Worm (Caenorhabditis elegans): ENCODE results near the gene col-111.

col-111 gene

DNA sequence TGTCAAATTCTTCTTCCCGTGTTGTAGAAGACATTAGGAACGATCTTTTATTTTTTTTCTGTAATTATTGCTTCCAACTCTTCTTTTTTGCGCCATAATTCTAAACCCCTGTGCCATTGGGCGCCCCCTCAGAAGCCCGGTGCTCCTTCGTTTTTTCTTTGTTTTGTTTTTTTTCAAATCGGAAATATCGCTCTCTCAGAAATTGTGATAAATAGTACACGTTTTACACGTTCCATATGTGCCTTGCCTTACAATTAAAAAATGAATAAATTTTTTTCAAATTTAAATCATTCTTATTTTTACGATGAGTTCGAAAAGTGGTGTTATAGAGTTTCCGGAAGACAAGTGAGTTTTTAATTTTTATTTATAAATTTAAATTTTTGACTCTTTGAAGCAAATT lies 8.3 kb downstream of the col-111 start, which contains the start of gene F29B9.7:
Gene F29B9.7, plus strand, starts transcription at position 301 of the 400 bp plus-strand sequence.
- no peak for TF ChIP-seq ceh-9 (tag; optimal IDR thresholded peaks at IDR 0.05)
- no peak for TF ChIP-seq egl-27 (tag; optimal IDR thresholded peaks at IDR 0.05)
- TF ChIP-seq hmg-11 (tag; optimal IDR thresholded peaks at IDR 0.05), result no peak
- TF ChIP-seq unc-62 (GFP tag; optimal IDR thresholded peaks at IDR 0.05), result no peak
- no peak for TF ChIP-seq fos-1 (tag; optimal IDR thresholded peaks at IDR 0.05)
- no peak for TF ChIP-seq ceh-16 (tag; optimal IDR thresholded peaks at IDR 0.05)
- no peak for TF ChIP-seq mdl-1 (tag; optimal IDR thresholded peaks at IDR 0.05)
- TF ChIP-seq pqm-1 (tag; optimal IDR thresholded peaks at IDR 0.05), result no peak
- TF ChIP-seq nhr-25 (tag; optimal IDR thresholded peaks at IDR 0.05), result no peak
- no peak for TF ChIP-seq elt-2 (tag; optimal IDR thresholded peaks at IDR 0.05)
- TF ChIP-seq zag-1 (tag; optimal IDR thresholded peaks at IDR 0.05), result no peak
- no peak for TF ChIP-seq ztf-4 (tag; optimal IDR thresholded peaks at IDR 0.05)

DNA sequence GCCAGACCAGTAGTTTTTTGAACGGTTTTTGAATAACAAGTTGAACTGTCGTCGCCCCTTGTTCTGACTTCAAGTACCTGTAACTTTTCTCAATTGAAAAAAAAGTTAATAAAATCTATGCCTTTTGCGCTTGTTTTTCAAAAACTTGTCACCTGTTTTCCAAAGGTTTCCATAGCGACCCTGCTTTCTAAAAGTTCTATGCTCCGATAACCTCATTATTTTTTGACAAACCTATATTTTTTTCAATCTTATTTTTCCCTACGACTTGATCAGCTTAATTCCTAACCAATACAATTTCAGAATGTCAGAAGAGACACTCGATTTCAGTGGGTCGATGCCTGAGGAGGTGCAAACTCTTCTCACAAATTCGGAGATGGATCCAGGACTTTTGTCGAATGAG lies 10.4 kb downstream of the col-111 start, which contains the start of gene F29B9.8:
Gene F29B9.8, plus strand, starts transcription at position 301 of the 400 bp plus-strand sequence.
- TF ChIP-seq nfya-1 (tag; optimal IDR thresholded peaks at IDR 0.05; ENCODE audit: insufficient read depth) (no peak), nhr-43 (tag; optimal IDR thresholded peaks at IDR 0.05; ENCODE audit: poor library complexity, severe bottlenecking) (no peak), lin-39 (tag; optimal IDR thresholded peaks at IDR 0.05) (no peak), pha-4 (tag; optimal IDR thresholded peaks at IDR 0.05) (no peak), fos-1 (tag; optimal IDR thresholded peaks at IDR 0.05) (no peak), mml-1 (tag; optimal IDR thresholded peaks at IDR 0.05) (no peak), snpc-4 (tag; optimal IDR thresholded peaks at IDR 0.05) (no peak), ztf-4 (tag; optimal IDR thresholded peaks at IDR 0.05) (no peak), unc-62 (GFP tag; optimal IDR thresholded peaks at IDR 0.05) (no peak), ceh-9 (tag; optimal IDR thresholded peaks at IDR 0.05) (no peak), nhr-237 (tag; optimal IDR thresholded peaks at IDR 0.05) (no peak), egl-5 (tag; optimal IDR thresholded peaks at IDR 0.05) (no peak), nhr-76 (tag; optimal IDR thresholded peaks at IDR 0.05) (no peak), elt-2 (tag; optimal IDR thresholded peaks at IDR 0.05) (no peak), skn-1 (tag; optimal IDR thresholded peaks at IDR 0.05) (no peak), zag-1 (tag; optimal IDR thresholded peaks at IDR 0.05) (no peak), pqm-1 (tag; optimal IDR thresholded peaks at IDR 0.05) (no peak)

DNA sequence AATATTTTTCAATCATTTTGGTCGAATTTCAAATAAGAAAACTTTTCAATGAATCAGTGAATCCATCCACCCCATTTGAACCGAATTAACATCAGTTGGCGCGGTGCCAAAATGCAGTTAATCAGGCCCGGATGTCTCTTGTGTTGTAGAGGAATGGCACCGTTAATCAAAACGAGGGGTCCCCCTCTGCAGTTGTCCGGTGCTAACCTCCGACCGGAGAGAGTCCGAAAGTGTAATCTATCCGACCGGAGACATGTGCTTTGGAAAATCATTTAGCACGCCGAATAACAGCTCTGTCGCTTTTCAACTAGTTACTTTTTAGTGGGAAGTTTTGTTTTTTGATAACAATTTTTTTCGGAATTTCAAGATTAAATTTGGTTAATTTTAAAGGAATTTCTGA lies 12.5 kb downstream of the col-111 start:
- TF ChIP-seq nhr-25 (tag; optimal IDR thresholded peaks at IDR 0.05) (no peak), nhr-67 (tag; optimal IDR thresholded peaks at IDR 0.05) (no peak), nhr-76 (tag; optimal IDR thresholded peaks at IDR 0.05) (no peak), sea-2 (GFP tag; optimal IDR thresholded peaks at IDR 0.05) (no peak), skn-1 (tag; optimal IDR thresholded peaks at IDR 0.05) (no peak), ceh-9 (tag; optimal IDR thresholded peaks at IDR 0.05) (no peak), ceh-16 (tag; optimal IDR thresholded peaks at IDR 0.05) (no peak), nhr-12 (tag; optimal IDR thresholded peaks at IDR 0.05) (no peak), ZK546.5 (tag; optimal IDR thresholded peaks at IDR 0.05) (no peak), zag-1 (tag; optimal IDR thresholded peaks at IDR 0.05) (no peak), lin-15B (tag; optimal IDR thresholded peaks at IDR 0.05) (no peak), ztf-11 (tag; optimal IDR thresholded peaks at IDR 0.05) (no peak), elt-1 (tag; optimal IDR thresholded peaks at IDR 0.05) (no peak)

DNA sequence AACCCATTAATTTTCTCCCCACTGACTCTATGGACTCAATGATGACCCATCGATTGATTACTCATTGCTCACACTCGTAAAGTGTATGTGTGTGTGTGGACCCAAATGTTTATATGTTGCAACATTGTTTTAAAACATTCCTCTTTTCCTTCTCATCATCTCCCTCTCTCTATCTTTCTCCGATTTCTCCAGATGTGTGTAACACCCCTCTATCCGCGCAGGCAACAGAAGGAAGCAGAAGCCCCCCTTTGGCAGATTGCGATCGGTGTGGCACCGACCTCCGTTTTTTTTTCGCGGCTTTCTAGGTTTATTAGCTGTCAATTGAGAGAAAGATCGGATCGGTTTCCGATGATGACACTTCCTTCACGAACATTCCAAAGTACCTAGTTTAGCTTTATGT lies 14.2 kb downstream of the col-111 start:
- no peak for TF ChIP-seq unc-62 (GFP tag; optimal IDR thresholded peaks at IDR 0.05)
- TF ChIP-seq nhr-25 (tag; optimal IDR thresholded peaks at IDR 0.05), result peak; percentile 30

DNA sequence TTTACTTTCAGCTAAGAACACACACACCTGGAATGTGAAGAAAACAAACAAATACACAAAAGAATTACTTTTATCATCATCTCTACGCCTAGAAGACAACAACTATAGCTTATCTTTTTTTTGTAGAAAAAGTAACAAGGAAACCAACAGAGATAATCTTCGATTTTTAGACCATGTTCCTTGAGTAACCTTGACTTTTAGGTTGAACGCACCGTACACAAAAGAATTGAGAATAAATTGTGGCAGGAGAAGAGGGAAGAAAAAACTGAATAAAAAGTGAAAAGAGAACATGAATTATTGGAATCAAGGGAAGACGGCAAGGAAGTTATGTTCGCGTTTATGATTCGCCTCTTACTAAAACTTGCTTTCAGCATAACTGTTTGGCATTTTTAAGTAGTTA lies 16.8 kb downstream of the col-111 start:
- TF ChIP-seq nhr-43 (tag; optimal IDR thresholded peaks at IDR 0.05; ENCODE audit: poor library complexity, severe bottlenecking) (peak; percentile 15), nhr-25 (tag; optimal IDR thresholded peaks at IDR 0.05) (peak; percentile 77), eor-1 (tag; optimal IDR thresholded peaks at IDR 0.05) (no peak), nhr-23 (tag; optimal IDR thresholded peaks at IDR 0.05) (no peak)

DNA sequence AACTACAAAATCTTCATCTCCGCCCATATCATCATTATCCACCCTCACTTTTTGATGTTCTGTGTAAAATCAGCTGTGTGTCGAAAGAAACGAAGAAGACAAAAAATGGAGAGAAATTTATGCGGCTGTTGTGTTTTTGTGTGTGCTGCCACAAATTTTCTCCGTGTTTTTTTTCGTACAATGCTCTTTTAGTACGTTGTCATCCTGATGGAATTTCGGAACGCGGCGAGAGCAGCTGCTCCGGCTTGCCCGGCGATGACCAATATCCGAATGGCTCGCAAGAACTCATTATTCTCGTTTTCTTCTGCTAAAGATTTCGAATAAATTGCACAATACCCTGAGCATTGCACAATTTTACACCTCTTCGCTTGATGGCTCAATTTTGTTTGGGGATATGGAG lies 18.4 kb downstream of the col-111 start:
- TF ChIP-seq ceh-9 (tag; optimal IDR thresholded peaks at IDR 0.05) (no peak), daf-12 (tag; optimal IDR thresholded peaks at IDR 0.05) (no peak), mdl-1 (tag; optimal IDR thresholded peaks at IDR 0.05) (no peak)
